Fruit fly (Drosophila melanogaster): ENCODE data around the gene iPLA2-VIA.
A peak's percentile ranks its signal among the peaks of the same experiment; 100 is the strongest.

Gene iPLA2-VIA

dm6 chr3L:9855784-9856426 is 8.2 kb downstream of the iPLA2-VIA start (continued):
- TF ChIP-seq pum (GFP tag; optimal IDR thresholded peaks at IDR 0.05) (peak; percentile 99), Eip74EF (GFP tag; optimal IDR thresholded peaks at IDR 0.05) (peak in 1 of 2 experiments; percentile 96), CG2202 (tag; optimal IDR thresholded peaks at IDR 0.05) (peak; percentile 97), CG4854 (GFP tag; optimal IDR thresholded peaks at IDR 0.05) (peak; percentile 94), CG12104 (GFP tag; optimal IDR thresholded peaks at IDR 0.05) (peak; percentile 95), E2f2 (GFP tag; IDR thresholded peaks at IDR 0.05) (peak; percentile 77), Neu2 (GFP tag; optimal IDR thresholded peaks at IDR 0.05; ENCODE audit: borderline replicate concordance) (peak; percentile 97), CG11723 (GFP tag; optimal IDR thresholded peaks at IDR 0.05) (peak; percentile 94), phol (tag; optimal IDR thresholded peaks at IDR 0.05) (peak; percentile 99), dmrt99B (tag; optimal IDR thresholded peaks at IDR 0.05) (peak; percentile 98), Hey (tag; optimal IDR thresholded peaks at IDR 0.05) (peak; percentile 74), btn (GFP tag; optimal IDR thresholded peaks at IDR 0.05) (peak; percentile 98), nau (GFP tag; optimal IDR thresholded peaks at IDR 0.05) (peak; percentile 97), CG14014 (GFP tag; IDR thresholded peaks at IDR 0.05) (peak; percentile 96), ttk (GFP tag; IDR thresholded peaks at IDR 0.05) (peak; percentile 97), Ssrp (tag; optimal IDR thresholded peaks at IDR 0.05) (peak; percentile 96), CG9797 (GFP tag; optimal IDR thresholded peaks at IDR 0.05) (no peak), fru (optimal IDR thresholded peaks at IDR 0.05) (no peak), pzg (GFP tag; optimal IDR thresholded peaks at IDR 0.05) (no peak), CG6854 (GFP tag; optimal IDR thresholded peaks at IDR 0.05) (peak; percentile 85), C15 (GFP tag; IDR thresholded peaks at IDR 0.05) (peak; percentile 86; the same call in 2 of the 3 replicates), jing (GFP tag; optimal IDR thresholded peaks at IDR 0.05) (peak; percentile 94), peb (GFP tag; IDR thresholded peaks at IDR 0.05) (peak; percentile 97), Kr (GFP tag; optimal IDR thresholded peaks at IDR 0.05) (peak; percentile 77), CG15696 (tag; optimal IDR thresholded peaks at IDR 0.05) (peak; percentile 99), CG17612 (GFP tag; IDR thresholded peaks at IDR 0.05) (peak; percentile 92), Mes4 (GFP tag; optimal IDR thresholded peaks at IDR 0.05) (peak; percentile 97), CG18764 (GFP tag; optimal IDR thresholded peaks at IDR 0.05) (peak; percentile 95), Deaf1 (tag; optimal IDR thresholded peaks at IDR 0.05) (peak; percentile 83), HmgD (GFP tag; optimal IDR thresholded peaks at IDR 0.05) (peak; percentile 95), bcd (GFP tag; optimal IDR thresholded peaks at IDR 0.05) (peak; percentile 96), CG4820 (GFP tag; optimal IDR thresholded peaks at IDR 0.05) (peak; percentile 98), CG12155 (GFP tag; optimal IDR thresholded peaks at IDR 0.05) (peak; percentile 90), ara (GFP tag; IDR thresholded peaks at IDR 0.05) (peak; percentile 99), Xbp1 (GFP tag; optimal IDR thresholded peaks at IDR 0.05) (peak; percentile 96), yki (optimal IDR thresholded peaks at IDR 0.05) (peak; percentile 58), CG16815 (GFP tag; optimal IDR thresholded peaks at IDR 0.05) (peak; percentile 98), CG34376 (GFP tag; optimal IDR thresholded peaks at IDR 0.05) (peak; percentile 78), Hr51 (GFP tag; optimal IDR thresholded peaks at IDR 0.05) (peak; percentile 93 to 95), Elba2 (GFP tag; optimal IDR thresholded peaks at IDR 0.05) (peak; percentile 88), CG13296 (GFP tag; optimal IDR thresholded peaks at IDR 0.05) (peak; percentile 92), sug (tag; optimal IDR thresholded peaks at IDR 0.05) (peak; percentile 81), CG43689 (GFP tag; IDR thresholded peaks at IDR 0.05) (peak; percentile 92), ERR (GFP tag; optimal IDR thresholded peaks at IDR 0.05) (peak; percentile 97), CG18262 (tag; optimal IDR thresholded peaks at IDR 0.05) (peak; percentile 99), ac (GFP tag; optimal IDR thresholded peaks at IDR 0.05) (peak; percentile 95), CG8281 (tag; optimal IDR thresholded peaks at IDR 0.05) (peak; percentile 86), CG8359 (GFP tag; optimal IDR thresholded peaks at IDR 0.05; ENCODE audit: borderline replicate concordance) (peak; percentile 95), CG31224 (GFP tag; IDR thresholded peaks at IDR 0.05) (peak; percentile 89), CG15514 (GFP tag; optimal IDR thresholded peaks at IDR 0.05) (peak; percentile 73)

Data from whole organism, embryonic.